Worm (Caenorhabditis elegans) whole organism, young adult: ENCODE measurements around the gene ugt-1.

ENCODE experiments used
- B0019.2 ChIP-seq: fragments of 200-800 bp; sonication (Bioruptor generic); conservative IDR thresholded peaks from 2 replicates; pipeline ENCODE4 v1.3.6; 2022; ENCODE audit warnings: missing genetic modification reagents, missing genetic modification characterization, missing compliant biosample characterization
- B0261.1 ChIP-seq: sonication (generic microtip); optimal IDR thresholded peaks from 2 replicates; lab custom pipeline; 2016; ENCODE audit warnings: mild to moderate bottlenecking, missing genetic modification characterization, moderate library complexity, missing compliant biosample characterization
- C06A6.2 ChIP-seq: fragments of 200-800 bp; sonication (Bioruptor generic); conservative IDR thresholded peaks from 2 replicates; pipeline ENCODE4 v1.3.6; 2022; ENCODE audit warnings: missing genetic modification characterization, missing compliant biosample characterization
- F10E7.11 ChIP-seq: sonication (generic microtip); optimal IDR thresholded peaks from 2 replicates; lab custom pipeline; 2017; ENCODE audit warnings: mild to moderate bottlenecking, missing genetic modification characterization, moderate library complexity, missing compliant biosample characterization
- F23B12.7 ChIP-seq: sonication (generic microtip); optimal IDR thresholded peaks from 2 replicates; lab custom pipeline; 2017; ENCODE audit warnings: missing genetic modification characterization, mild to moderate bottlenecking, missing compliant biosample characterization, antibody characterized with exemption, moderate library complexity; ENCODE audit not compliant: insufficient read depth
- F37B4.10 ChIP-seq: fragments of 200-800 bp; sonication (Bioruptor generic); IDR thresholded peaks from 2 replicates; pipeline ENCODE4 v1.3.6; 2022; ENCODE audit warnings: missing genetic modification characterization, missing compliant biosample characterization
- F49E8.2 ChIP-seq: sonication (generic microtip); optimal IDR thresholded peaks from 3 replicates; lab custom pipeline; 2017; ENCODE audit warnings: missing genetic modification characterization, mild to moderate bottlenecking, missing compliant biosample characterization, antibody characterized with exemption, moderate library complexity; ENCODE audit not compliant: insufficient read depth
- F57A8.1 ChIP-seq: fragments of 200-800 bp; sonication (Bioruptor generic); optimal IDR thresholded peaks from 2 replicates; lab custom pipeline; 2018; ENCODE audit warnings: mild to moderate bottlenecking, missing genetic modification characterization, moderate library complexity, missing compliant biosample characterization
- K12H6.12 ChIP-seq: fragments of 200-800 bp; sonication (Bioruptor generic); optimal IDR thresholded peaks from 2 replicates; lab custom pipeline; 2018; ENCODE audit warnings: mild to moderate bottlenecking, missing genetic modification characterization, missing compliant biosample characterization
- Y53F4B.3 ChIP-seq: fragments of 200-800 bp; sonication (Bioruptor generic); IDR thresholded peaks from 2 replicates; pipeline ENCODE4 v1.3.6; 2022; ENCODE audit warnings: missing genetic modification reagents, missing genetic modification characterization, missing compliant biosample characterization
- Y95B8A.8 ChIP-seq: fragments of 200-800 bp; sonication (Bioruptor generic); IDR thresholded peaks from 2 replicates; pipeline ENCODE4 v1.3.6; 2022; ENCODE audit warnings: missing genetic modification reagents, missing genetic modification characterization, missing compliant biosample characterization
- akir-1 ChIP-seq: fragments of 200-800 bp; sonication (Bioruptor generic); optimal IDR thresholded peaks from 2 replicates; lab custom pipeline; 2018; ENCODE audit warnings: mild to moderate bottlenecking, missing genetic modification characterization, moderate library complexity, missing compliant biosample characterization
- atf-7 ChIP-seq: sonication (generic microtip); optimal IDR thresholded peaks from 2 replicates; lab custom pipeline; 2017; ENCODE audit warnings: mild to moderate bottlenecking, missing genetic modification characterization, missing compliant biosample characterization
- bed-1 ChIP-seq: fragments of 200-800 bp; sonication (Bioruptor generic); IDR thresholded peaks from 2 replicates; pipeline ENCODE4 v1.3.6; 2022; ENCODE audit warnings: missing genetic modification reagents, missing genetic modification characterization, missing compliant biosample characterization
- ccch-3 ChIP-seq: fragments of 200-800 bp; sonication (Bioruptor generic); optimal IDR thresholded peaks from 2 replicates; lab custom pipeline; 2018; ENCODE audit warnings: mild to moderate bottlenecking, missing genetic modification characterization, missing compliant biosample characterization
- ceh-100 ChIP-seq: fragments of 200-800 bp; sonication (Bioruptor generic); IDR thresholded peaks from 2 replicates; pipeline ENCODE4 v1.3.6; 2022; ENCODE audit warnings: missing genetic modification reagents, missing genetic modification characterization, missing compliant biosample characterization
- ceh-27 ChIP-seq: fragments of 200-800 bp; sonication (Bioruptor generic); optimal IDR thresholded peaks from 2 replicates; lab custom pipeline; 2018; ENCODE audit warnings: mild to moderate bottlenecking, missing genetic modification characterization, moderate library complexity, missing compliant biosample characterization
- ceh-79 ChIP-seq: sonication (generic microtip); optimal IDR thresholded peaks from 2 replicates; lab custom pipeline; 2017; ENCODE audit warnings: mild to moderate bottlenecking, missing genetic modification characterization, missing compliant biosample characterization
- dox-1 ChIP-seq: fragments of 200-800 bp; sonication (Bioruptor generic); IDR thresholded peaks from 2 replicates; pipeline ENCODE4 v1.3.6; 2022; ENCODE audit warnings: missing genetic modification reagents, missing genetic modification characterization, missing compliant biosample characterization
- dpl-1 ChIP-seq: fragments of 150-350 bp; optimal IDR thresholded peaks from 2 replicates; lab custom pipeline; 2014; ENCODE audit warnings: missing biosample characterization, missing genetic modification reagents, missing genetic modification characterization
- egl-18 ChIP-seq: fragments of 200-800 bp; sonication (Bioruptor generic); IDR thresholded peaks from 2 replicates; pipeline ENCODE4 v1.3.6; 2022; ENCODE audit warnings: missing genetic modification reagents, missing genetic modification characterization, missing compliant biosample characterization
- egrh-3 ChIP-seq: fragments of 200-800 bp; sonication (Bioruptor generic); IDR thresholded peaks from 2 replicates; pipeline ENCODE4 v1.3.6; 2022; ENCODE audit warnings: missing genetic modification reagents, missing genetic modification characterization, missing compliant biosample characterization
- ekl-4 ChIP-seq: fragments of 200-800 bp; sonication (Bioruptor generic); IDR thresholded peaks from 2 replicates; pipeline ENCODE4 v1.3.6; 2022; ENCODE audit warnings: missing genetic modification reagents, missing genetic modification characterization, missing compliant biosample characterization
- ets-4 ChIP-seq: fragments of 200-800 bp; sonication (Bioruptor generic); optimal IDR thresholded peaks from 2 replicates; lab custom pipeline; 2018; ENCODE audit warnings: mild to moderate bottlenecking, missing genetic modification characterization, missing compliant biosample characterization
- hlh-26 ChIP-seq: fragments of 200-800 bp; sonication (Bioruptor generic); conservative IDR thresholded peaks from 2 replicates; pipeline ENCODE4 v1.3.6; 2022; ENCODE audit warnings: missing genetic modification reagents, missing genetic modification characterization, missing compliant biosample characterization
- hmg-1.2 ChIP-seq: fragments of 200-800 bp; sonication (Bioruptor generic); IDR thresholded peaks from 2 replicates; pipeline ENCODE4 v1.3.6; 2022; ENCODE audit warnings: missing genetic modification reagents, missing genetic modification characterization, missing compliant biosample characterization
- hmg-20 ChIP-seq: fragments of 200-800 bp; sonication (Bioruptor generic); IDR thresholded peaks from 2 replicates; pipeline ENCODE4 v1.3.6; 2022; ENCODE audit warnings: missing genetic modification reagents, missing genetic modification characterization, missing compliant biosample characterization
- let-607 ChIP-seq, 2 experiments: fragments of 200-800 bp in 1 of 2; sonication (Bioruptor generic) in 1 of 2; sonication (generic microtip) in 1 of 2; optimal IDR thresholded peaks; 2 replicates each; lab custom pipeline; 2016 to 2018; ENCODE audit warnings: mild to moderate bottlenecking in 2 of 2, missing compliant biosample characterization in 2 of 2, missing genetic modification characterization in 2 of 2, moderate library complexity in 2 of 2, missing genotype in 1 of 2
- lin-40 ChIP-seq: sonication (generic microtip); optimal IDR thresholded peaks from 2 replicates; lab custom pipeline; 2016; ENCODE audit warnings: missing genetic modification characterization, mild to moderate bottlenecking, missing compliant biosample characterization, missing genotype, missing genetic modification reagents
- lin-54 ChIP-seq: fragments of 200-800 bp; sonication (Bioruptor generic); optimal IDR thresholded peaks from 2 replicates; lab custom pipeline; 2018; ENCODE audit warnings: mild to moderate bottlenecking, missing genetic modification characterization, missing compliant biosample characterization
- lsl-1 ChIP-seq: fragments of 200-800 bp; sonication (Bioruptor generic); optimal IDR thresholded peaks from 2 replicates; lab custom pipeline; 2018; ENCODE audit warnings: mild to moderate bottlenecking, missing genetic modification characterization, moderate library complexity, missing compliant biosample characterization
- madf-10 ChIP-seq: sonication (generic microtip); optimal IDR thresholded peaks from 2 replicates; lab custom pipeline; 2016; ENCODE audit warnings: mild to moderate bottlenecking, missing genetic modification characterization, missing compliant biosample characterization
- mes-4 ChIP-seq: sonication (generic microtip); optimal IDR thresholded peaks from 2 replicates; lab custom pipeline; 2016; ENCODE audit warnings: missing genotype, missing genetic modification characterization, missing compliant biosample characterization
- mxl-1 ChIP-seq: sonication (generic microtip); optimal IDR thresholded peaks from 2 replicates; lab custom pipeline; 2016; ENCODE audit warnings: missing genetic modification characterization, missing compliant biosample characterization
- nfyb-1 ChIP-seq: fragments of 200-800 bp; sonication (Bioruptor generic); IDR thresholded peaks from 2 replicates; pipeline ENCODE4 v1.3.6; 2022; ENCODE audit warnings: missing genetic modification reagents, missing genetic modification characterization, missing compliant biosample characterization
- nhr-27 ChIP-seq: fragments of 200-800 bp; sonication (Bioruptor generic); optimal IDR thresholded peaks from 2 replicates; lab custom pipeline; 2018; ENCODE audit warnings: mild to moderate bottlenecking, missing genetic modification characterization, moderate library complexity, missing compliant biosample characterization
- nhr-80 ChIP-seq: sonication (generic microtip); optimal IDR thresholded peaks from 2 replicates; lab custom pipeline; 2016; ENCODE audit warnings: missing genetic modification characterization, missing compliant biosample characterization
- rcor-1 ChIP-seq: fragments of 200-800 bp; sonication (Bioruptor generic); IDR thresholded peaks from 2 replicates; pipeline ENCODE4 v1.3.6; 2022; ENCODE audit warnings: missing genetic modification reagents, missing genetic modification characterization, missing compliant biosample characterization
- snpc-3.4 ChIP-seq: sonication (generic microtip); optimal IDR thresholded peaks from 2 replicates; lab custom pipeline; 2017; ENCODE audit warnings: missing genetic modification characterization, mild to moderate bottlenecking, missing compliant biosample characterization, antibody characterized with exemption, moderate library complexity, missing genotype, missing genetic modification reagents
- somi-1 ChIP-seq: fragments of 200-800 bp; sonication (Bioruptor generic); optimal IDR thresholded peaks from 2 replicates; lab custom pipeline; 2018; ENCODE audit warnings: mild to moderate bottlenecking, missing genetic modification characterization, missing compliant biosample characterization
- tbp1 ChIP-seq: fragments of 200-800 bp; sonication (Bioruptor generic); optimal IDR thresholded peaks from 2 replicates; lab custom pipeline; 2018; ENCODE audit warnings: mild to moderate bottlenecking, missing genetic modification characterization, missing compliant biosample characterization
- zim-3 ChIP-seq: sonication (generic microtip); optimal IDR thresholded peaks from 2 replicates; lab custom pipeline; 2017; ENCODE audit warnings: mild to moderate bottlenecking, missing genetic modification characterization, moderate library complexity, missing compliant biosample characterization
- ztf-18 ChIP-seq: sonication (generic microtip); optimal IDR thresholded peaks from 2 replicates; lab custom pipeline; 2016; ENCODE audit warnings: missing genotype, mild to moderate bottlenecking, missing genetic modification characterization, missing compliant biosample characterization

Gene ugt-1

DNA sequence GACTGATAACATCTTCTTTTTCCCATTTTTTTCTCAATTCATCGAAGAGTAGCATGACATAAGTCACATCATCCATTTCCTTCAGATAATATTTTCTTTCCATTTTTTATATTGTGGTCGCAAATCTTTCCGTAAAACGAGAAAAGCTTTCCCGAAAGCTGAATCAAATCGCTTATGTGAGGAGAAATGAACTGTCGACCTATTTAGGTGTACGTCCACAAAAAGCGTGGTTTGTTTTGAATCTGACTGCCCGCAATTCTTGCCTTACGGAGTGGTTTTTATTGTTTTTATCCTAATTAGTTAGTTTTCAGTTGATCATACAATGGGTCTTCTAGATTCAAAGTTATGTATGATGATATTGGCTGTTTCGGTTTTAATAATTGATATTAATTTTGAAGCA, 37.2 kb upstream of the ugt-1 start, which contains the start of gene ttll-15:
TSS of gene ttll-15 (plus strand) at position 301 of the 400 bp plus-strand sequence.
- TF ChIP-seq dpl-1 (GFP tag; lab: Kevin White, UChicago) = no peak

DNA sequence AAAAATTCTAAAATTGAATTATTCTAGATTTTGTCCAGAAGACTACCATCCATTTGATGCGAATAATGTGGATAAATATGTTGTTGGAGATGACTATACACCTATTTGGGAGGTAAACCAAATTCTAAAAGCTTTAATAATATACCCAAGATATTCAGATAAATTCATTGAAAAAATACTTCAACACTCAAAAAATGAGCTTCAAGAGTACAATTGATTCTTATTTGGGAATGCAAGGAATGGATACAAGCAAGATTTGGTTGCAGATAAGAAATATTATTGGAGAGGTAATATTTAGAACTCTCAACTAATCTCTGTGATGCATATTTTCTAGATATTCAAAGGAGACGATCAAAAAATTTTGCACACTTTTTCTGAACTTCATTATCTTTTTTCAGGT, 35.3 kb upstream of the ugt-1 start:
- TF ChIP-seq bed-1 (no peak), dpl-1 (GFP tag; lab: Kevin White, UChicago) (no peak), Y95B8A.8 (GFP tag; lab: Robert Waterston, UW) (no peak)

DNA sequence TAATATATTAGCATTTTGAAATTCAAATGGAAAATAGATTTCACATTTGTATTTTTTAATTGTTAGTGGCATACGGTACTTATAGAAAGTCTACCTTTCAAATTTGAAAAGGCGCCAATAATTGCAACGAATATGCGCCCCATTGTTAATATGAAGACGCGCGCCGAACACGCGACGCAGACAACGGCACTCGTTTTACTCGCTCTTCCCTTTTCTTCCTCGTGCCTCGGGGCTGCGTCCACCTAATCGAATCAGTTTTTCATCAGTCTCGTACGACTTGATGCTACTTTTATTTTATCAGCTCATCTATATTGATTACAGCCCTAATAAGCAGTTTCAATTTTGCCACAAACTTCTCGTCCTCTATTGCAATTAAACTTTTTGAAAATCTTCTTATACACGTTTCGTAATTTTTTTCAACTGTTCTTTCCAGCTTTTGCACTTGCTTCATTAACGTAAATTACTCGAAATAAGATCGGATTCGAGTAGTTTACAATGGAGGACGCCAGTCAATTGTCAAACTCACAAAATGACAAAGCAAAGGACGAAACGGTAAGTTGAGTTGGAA, 33.5 kb upstream of the ugt-1 start, which contains the start of gene cash-1:
TSS of gene cash-1 (plus strand) at position 432 of the 568 bp plus-strand sequence.
- TF ChIP-seq ceh-79 (tag; lab: Kevin White, UChicago) = no peak
- peak; percentile 20 for TF ChIP-seq snpc-3.4
- TF ChIP-seq F49E8.2 (tag; lab: Kevin White, UChicago) = peak; percentile 51
- TF ChIP-seq somi-1 (GFP tag; lab: Kevin White, UChicago) = no peak
- no peak for TF ChIP-seq hmg-20
- TF ChIP-seq ccch-3 (GFP tag; lab: Kevin White, UChicago) = no peak
- peak; percentile 53 for TF ChIP-seq tbp1 (GFP tag; lab: Kevin White, UChicago)
- 0 out of 2 replicates have a peak, but pooled peaks have one; percentile 37 for TF ChIP-seq rcor-1
- TF ChIP-seq F57A8.1 (GFP tag; lab: Kevin White, UChicago) = no peak
- peak; percentile 56; the same call in 1 of the 2 replicates for TF ChIP-seq Y95B8A.8 (GFP tag; lab: Robert Waterston, UW)
- peak; percentile 88 for TF ChIP-seq nhr-80 (tag; lab: Kevin White, UChicago)
- TF ChIP-seq B0019.2 (GFP tag; lab: Robert Waterston, UW) = no peak
- peak; percentile 52; the same call in 1 of the 2 replicates for TF ChIP-seq hmg-1.2 (GFP tag; lab: Robert Waterston, UW)
- TF ChIP-seq lsl-1 (GFP tag; lab: Kevin White, UChicago) = peak; percentile 69
- TF ChIP-seq ceh-27 = peak; percentile 50
- TF ChIP-seq F37B4.10 = no peak
- TF ChIP-seq bed-1 = no peak
- TF ChIP-seq nfyb-1 (GFP tag; lab: Robert Waterston, UW) = peak; percentile 41; the same call in 1 of the 2 replicates
- peak; percentile 83 for TF ChIP-seq lin-54 (GFP tag; lab: Kevin White, UChicago)
- TF ChIP-seq let-607 (tag; optimal IDR thresholded peaks at IDR 0.05; lab: Kevin White, UChicago) = peak in 1 of 2 experiments; percentile 12
- TF ChIP-seq dox-1 (GFP tag; lab: Robert Waterston, UW) = peak; percentile 88
- no peak for TF ChIP-seq nhr-27 (tag; lab: Kevin White, UChicago)
- no peak for TF ChIP-seq hlh-26
- no peak for TF ChIP-seq mxl-1 (tag; lab: Kevin White, UChicago)
- no peak for TF ChIP-seq Y53F4B.3 (GFP tag; lab: Robert Waterston, UW)
- no peak for TF ChIP-seq B0261.1 (tag; lab: Kevin White, UChicago)
- TF ChIP-seq F10E7.11 (tag; lab: Kevin White, UChicago) = no peak
- TF ChIP-seq ceh-100 (GFP tag; lab: Robert Waterston, UW) = no peak
- no peak for TF ChIP-seq zim-3 (tag; lab: Kevin White, UChicago)
- no peak for TF ChIP-seq mes-4 (tag; lab: Kevin White, UChicago)
- no peak for TF ChIP-seq egrh-3 (GFP tag; lab: Robert Waterston, UW)
- TF ChIP-seq akir-1 (GFP tag; lab: Kevin White, UChicago) = no peak
- no peak for TF ChIP-seq C06A6.2 (GFP tag; lab: Robert Waterston, UW)
- TF ChIP-seq ekl-4 (GFP tag; lab: Robert Waterston, UW) = peak; percentile 51; the same call in 1 of the 2 replicates
- peak; percentile 51 for TF ChIP-seq ztf-18 (tag; lab: Kevin White, UChicago)
- peak; percentile 17 for TF ChIP-seq madf-10 (tag; lab: Kevin White, UChicago)
- TF ChIP-seq dpl-1 (GFP tag; lab: Kevin White, UChicago) = peak; percentile 68
- TF ChIP-seq F23B12.7 (tag; lab: Kevin White, UChicago) = no peak
- TF ChIP-seq egl-18 (GFP tag; lab: Robert Waterston, UW) = no peak
- peak; percentile 41 for TF ChIP-seq lin-40
- TF ChIP-seq ets-4 (GFP tag; lab: Kevin White, UChicago) = no peak
- no peak for TF ChIP-seq atf-7 (tag; lab: Kevin White, UChicago)
- peak; percentile 36 for TF ChIP-seq K12H6.12
